Worm (Caenorhabditis elegans): Measurements from ENCODE around the gene ttm-1.

- TF ChIP-seq nhr-20 (tag; optimal IDR thresholded peaks at IDR 0.05): no peak
- no peak for TF ChIP-seq lin-13 (GFP tag; optimal IDR thresholded peaks at IDR 0.05)
- TF ChIP-seq elt-2 (tag; optimal IDR thresholded peaks at IDR 0.05): no peak
- no peak for TF ChIP-seq ceh-63 (GFP tag; optimal IDR thresholded peaks at IDR 0.05)
- TF ChIP-seq nhr-90 (tag; optimal IDR thresholded peaks at IDR 0.05; ENCODE audit: poor library complexity): no peak
- TF ChIP-seq ama-1 (optimal IDR thresholded peaks at IDR 0.05): no peak
- TF ChIP-seq Y116A8C.19 (tag; optimal IDR thresholded peaks at IDR 0.05; ENCODE audit: borderline replicate concordance): no peak
- no peak for TF ChIP-seq pqm-1 (tag; optimal IDR thresholded peaks at IDR 0.05)
- no peak for TF ChIP-seq sptf-1 (tag; optimal IDR thresholded peaks at IDR 0.05)
- no peak for TF ChIP-seq sox-4 (tag; optimal IDR thresholded peaks at IDR 0.05)
- TF ChIP-seq dsc-1 (tag; optimal IDR thresholded peaks at IDR 0.05): no peak
These were observed 21.7 kb downstream of the ttm-1 start for ce11 chrIII:12945072-12945471.

Data from whole organism, L1 larva.